Fruit fly (Drosophila melanogaster): ENCODE measurements around the gene sl.
A peak's percentile ranks its signal among the peaks of the same experiment; 100 is the strongest.

The sl gene

DNA sequence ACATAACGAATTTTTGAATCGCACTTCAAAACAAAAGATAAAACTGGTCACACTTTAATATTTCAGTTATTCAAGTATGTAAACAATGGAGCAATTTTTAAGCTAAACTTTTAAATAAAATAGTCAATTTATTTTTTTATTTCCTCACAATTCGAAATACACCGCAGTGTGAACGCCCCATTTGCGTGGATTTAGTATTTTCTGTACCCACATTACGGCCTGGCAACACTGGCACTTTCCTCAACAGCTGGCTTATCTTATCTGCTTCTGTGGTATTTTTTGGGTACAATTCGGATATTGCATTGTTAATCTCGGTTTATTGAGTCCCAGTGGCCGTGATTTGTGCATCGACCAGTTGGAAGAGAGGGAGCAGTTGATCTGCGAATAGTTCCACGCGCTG is at the start of gene sl (continued):
- TF ChIP-seq CG8388 (GFP tag; optimal IDR thresholded peaks at IDR 0.05) (no peak), gro (GFP tag; optimal IDR thresholded peaks at IDR 0.05) (peak; percentile 41), CG10274 (GFP tag; optimal IDR thresholded peaks at IDR 0.05) (no peak), CG6175 (GFP tag; IDR thresholded peaks at IDR 0.05) (no peak), CG2120 (GFP tag; optimal IDR thresholded peaks at IDR 0.05) (peak; percentile 28), Max (GFP tag; optimal IDR thresholded peaks at IDR 0.05) (no peak), CG17802 (tag; optimal IDR thresholded peaks at IDR 0.05) (peak; percentile 93), Lhr (GFP tag; optimal IDR thresholded peaks at IDR 0.05) (no peak), phol (tag; optimal IDR thresholded peaks at IDR 0.05) (peak; percentile 24), knrl (GFP tag; IDR thresholded peaks at IDR 0.05; ENCODE audit: partially characterized antibody) (peak; percentile 32; the same call in 1 of the 3 replicates), ase (GFP tag; IDR thresholded peaks at IDR 0.05) (no peak), br (optimal IDR thresholded peaks at IDR 0.05) (no peak), Eip74EF (GFP tag; optimal IDR thresholded peaks at IDR 0.05) (peak in 1 of 2 experiments; percentile 59), CG9797 (GFP tag; optimal IDR thresholded peaks at IDR 0.05) (peak; percentile 71), CG34224 (GFP tag; IDR thresholded peaks at IDR 0.05; ENCODE audit: partially characterized antibody) (peak; percentile 53; the same call in 2 of the 3 replicates), bowl (GFP tag; IDR thresholded peaks at IDR 0.05) (no peak), CG17829 (tag; optimal IDR thresholded peaks at IDR 0.05) (peak; percentile 44), ken (GFP tag; IDR thresholded peaks at IDR 0.05) (no peak), ci (GFP tag; IDR thresholded peaks at IDR 0.05) (no peak), Elba2 (GFP tag; optimal IDR thresholded peaks at IDR 0.05) (peak; percentile 40), CG12071 (GFP tag; optimal IDR thresholded peaks at IDR 0.05) (no peak), Ptx1 (GFP tag; IDR thresholded peaks at IDR 0.05) (peak; percentile 29; the same call in 1 of the 2 replicates), CG15073 (GFP tag; optimal IDR thresholded peaks at IDR 0.05) (no peak), CG7357 (GFP tag; IDR thresholded peaks at IDR 0.05) (peak; percentile 92), run (tag; optimal IDR thresholded peaks at IDR 0.05) (no peak), esg (GFP tag; conservative IDR thresholded peaks at IDR 0.05) (no peak), mam (GFP tag; optimal IDR thresholded peaks at IDR 0.05) (peak; percentile 37), CG15479 (GFP tag; optimal IDR thresholded peaks at IDR 0.05) (no peak), pzg (GFP tag; optimal IDR thresholded peaks at IDR 0.05) (peak; percentile 56), Jarid2 (GFP tag; optimal IDR thresholded peaks at IDR 0.05) (no peak), Side (GFP tag; optimal IDR thresholded peaks at IDR 0.05) (no peak), ranshi (GFP tag; IDR thresholded peaks at IDR 0.05) (no peak), CG3995 (GFP tag; optimal IDR thresholded peaks at IDR 0.05) (no peak), CG10147 (GFP tag; optimal IDR thresholded peaks at IDR 0.05) (no peak), CG14441 (GFP tag; IDR thresholded peaks at IDR 0.05) (no peak), CG1024 (GFP tag; IDR thresholded peaks at IDR 0.05) (peak; percentile 74), Dref (GFP tag; IDR thresholded peaks at IDR 0.05) (0 out of 2 replicates have a peak, but pooled peaks have one; percentile 37), CG13296 (GFP tag; optimal IDR thresholded peaks at IDR 0.05) (no peak), Nf-YC (tag; optimal IDR thresholded peaks at IDR 0.05) (no peak), eyg (GFP tag; optimal IDR thresholded peaks at IDR 0.05) (no peak), CG30403 (GFP tag; optimal IDR thresholded peaks at IDR 0.05) (peak; percentile 16), NK7.1 (GFP tag; optimal IDR thresholded peaks at IDR 0.05) (no peak), Mes4 (GFP tag; optimal IDR thresholded peaks at IDR 0.05) (no peak), HLHmδ (GFP tag; optimal IDR thresholded peaks at IDR 0.05) (no peak), Bgb (GFP tag; IDR thresholded peaks at IDR 0.05; ENCODE audit: partially characterized antibody) (0 out of 2 replicates have a peak, but pooled peaks have one; percentile 36), CG8290 (GFP tag; optimal IDR thresholded peaks at IDR 0.05) (peak; percentile 4), CG8290 (tag; optimal IDR thresholded peaks at IDR 0.05) (no peak), kni (GFP tag; optimal IDR thresholded peaks at IDR 0.05) (no peak), sens (GFP tag) (peak; percentile 85), Sry-δ (GFP tag; optimal IDR thresholded peaks at IDR 0.05) (peak; percentile 22), Xbp1 (GFP tag; optimal IDR thresholded peaks at IDR 0.05) (peak; percentile 23), trem (tag; optimal IDR thresholded peaks at IDR 0.05) (peak; percentile 30)

Measured in whole organism, embryonic.